Worm (Caenorhabditis elegans) whole organism, L4 larva: ENCODE measurements around the gene his-62.

Experiments used
- daf-12 ChIP-seq: fragments of 150-350 bp; optimal IDR thresholded peaks from 2 replicates; lab custom pipeline; 2014; ENCODE audit warnings: missing biosample characterization, missing genetic modification reagents, missing genetic modification characterization
- lin-38 ChIP-seq: fragments of 200-800 bp; sonication (Bioruptor generic); IDR thresholded peaks from 2 replicates; pipeline ENCODE4 v1.3.6; 2022; ENCODE audit warnings: missing genetic modification reagents, missing genetic modification characterization, missing compliant biosample characterization
- nhr-237 ChIP-seq: sonication (generic microtip); optimal IDR thresholded peaks from 2 replicates; lab custom pipeline; 2017; ENCODE audit warnings: missing biosample characterization, missing genetic modification characterization
- nhr-28 ChIP-seq: fragments of 150-350 bp; optimal IDR thresholded peaks from 2 replicates; lab custom pipeline; 2014; ENCODE audit warnings: missing biosample characterization, missing genetic modification characterization
- set-16 ChIP-seq: fragments of 200-800 bp; sonication (Bioruptor generic); IDR thresholded peaks from 2 replicates; pipeline ENCODE4 v1.3.6; 2022; ENCODE audit warnings: missing genetic modification reagents, missing genetic modification characterization, missing compliant biosample characterization
- unc-39 ChIP-seq: sonication (generic microtip); optimal IDR thresholded peaks from 2 replicates; lab custom pipeline; 2017; ENCODE audit warnings: missing biosample characterization, missing genetic modification characterization
- zip-2 ChIP-seq: fragments of 150-350 bp; optimal IDR thresholded peaks from 2 replicates; lab custom pipeline; 2014; ENCODE audit warnings: missing biosample characterization, missing genetic modification characterization

Gene his-62

ce11 chrIV:7532360-7532759 is 46.0 kb downstream of the his-62 start, which contains the start of gene R05G6.1:
TSS of gene R05G6.1 (plus strand) at chrIV:7532660.
- TF ChIP-seq zip-2 (no peak), daf-12 (tag; lab: Kevin White, UChicago) (no peak), nhr-237 (tag; lab: Kevin White, UChicago) (no peak), set-16 (no peak), unc-39 (tag; lab: Kevin White, UChicago) (no peak), nhr-28 (no peak), lin-38 (no peak)
